Fruit fly (Drosophila melanogaster): ENCODE results near the gene CG31088.

The CG31088 gene

dm6 chr3R:15974235-15974634, 23.5 kb upstream of the CG31088 start (continued):
- TF ChIP-seq cato (GFP tag; optimal IDR thresholded peaks at IDR 0.05; ENCODE audit: borderline replicate concordance) (peak; percentile 72), crp (GFP tag; optimal IDR thresholded peaks at IDR 0.05) (peak in 1 of 2 experiments; percentile 21), NC2α (GFP tag; optimal IDR thresholded peaks at IDR 0.05) (peak; percentile 2), Sin3A (optimal IDR thresholded peaks at IDR 0.05) (no peak), CG17802 (tag; optimal IDR thresholded peaks at IDR 0.05) (peak; percentile 38), Drgx (GFP tag; IDR thresholded peaks at IDR 0.05) (no peak), ab (GFP tag; optimal IDR thresholded peaks at IDR 0.05) (peak; percentile 74), schlank (tag; optimal IDR thresholded peaks at IDR 0.05) (peak; percentile 45), CG14965 (GFP tag; optimal IDR thresholded peaks at IDR 0.05; ENCODE audit: borderline replicate concordance) (peak; percentile 11), HmgD (GFP tag; optimal IDR thresholded peaks at IDR 0.05) (no peak), HHEX (GFP tag; optimal IDR thresholded peaks at IDR 0.05) (peak; percentile 78), CG13624 (GFP tag; optimal IDR thresholded peaks at IDR 0.05) (peak; percentile 86), ham (GFP tag; IDR thresholded peaks at IDR 0.05) (no peak), lov (optimal IDR thresholded peaks at IDR 0.05) (no peak), lov (GFP tag; IDR thresholded peaks at IDR 0.05) (no peak), al (GFP tag; IDR thresholded peaks at IDR 0.05) (no peak), btn (GFP tag; optimal IDR thresholded peaks at IDR 0.05) (peak; percentile 75), Opbp (GFP tag; IDR thresholded peaks at IDR 0.05; ENCODE audit: partially characterized antibody) (no peak), phol (tag; optimal IDR thresholded peaks at IDR 0.05) (peak; percentile 87), CG2120 (GFP tag; optimal IDR thresholded peaks at IDR 0.05) (peak; percentile 83), CG7745 (tag; optimal IDR thresholded peaks at IDR 0.05) (no peak), CG14050 (GFP tag; IDR thresholded peaks at IDR 0.05) (no peak), CG3847 (GFP tag; IDR thresholded peaks at IDR 0.05) (no peak), fu2 (GFP tag; optimal IDR thresholded peaks at IDR 0.05) (peak; percentile 64), CG31224 (GFP tag; IDR thresholded peaks at IDR 0.05) (no peak), CG10209 (GFP tag; optimal IDR thresholded peaks at IDR 0.05) (peak; percentile 86), br (optimal IDR thresholded peaks at IDR 0.05) (no peak), grn (GFP tag; optimal IDR thresholded peaks at IDR 0.05) (no peak), CG11085 (GFP tag; IDR thresholded peaks at IDR 0.05) (no peak), so (GFP tag; IDR thresholded peaks at IDR 0.05) (no peak), jumu (GFP tag; optimal IDR thresholded peaks at IDR 0.05) (peak; percentile 74), D (optimal IDR thresholded peaks at IDR 0.05) (no peak), D (GFP tag; optimal IDR thresholded peaks at IDR 0.05) (peak; percentile 75), MTF-1 (GFP tag; optimal IDR thresholded peaks at IDR 0.05; ENCODE audit: borderline replicate concordance) (peak; percentile 4), CG7786 (GFP tag; optimal IDR thresholded peaks at IDR 0.05) (peak; percentile 79), Dek (tag; optimal IDR thresholded peaks at IDR 0.05) (peak; percentile 74), otp (GFP tag; IDR thresholded peaks at IDR 0.05) (no peak), Atf-2 (GFP tag; optimal IDR thresholded peaks at IDR 0.05) (peak; percentile 70), CG12219 (GFP tag; optimal IDR thresholded peaks at IDR 0.05) (peak; percentile 81), CG10462 (GFP tag; optimal IDR thresholded peaks at IDR 0.05) (peak; percentile 66), repo (GFP tag; optimal IDR thresholded peaks at IDR 0.05) (peak; percentile 82), stc (GFP tag; IDR thresholded peaks at IDR 0.05) (no peak), exex (tag; optimal IDR thresholded peaks at IDR 0.05) (peak; percentile 15), CG31365 (tag; optimal IDR thresholded peaks at IDR 0.05) (peak; percentile 56), CG6854 (GFP tag; optimal IDR thresholded peaks at IDR 0.05) (peak; percentile 66), CoRest (tag; optimal IDR thresholded peaks at IDR 0.05) (peak; percentile 89), H2.0 (GFP tag; IDR thresholded peaks at IDR 0.05) (no peak), NFAT (GFP tag; IDR thresholded peaks at IDR 0.05) (no peak), sna (GFP tag; IDR thresholded peaks at IDR 0.05; ENCODE audit: partially characterized antibody) (no peak), Ets97D (GFP tag; optimal IDR thresholded peaks at IDR 0.05) (peak; percentile 35), CG4820 (GFP tag; optimal IDR thresholded peaks at IDR 0.05) (peak; percentile 70), tx (GFP tag; optimal IDR thresholded peaks at IDR 0.05) (peak; percentile 78), Hr78 (GFP tag; optimal IDR thresholded peaks at IDR 0.05) (peak in 1 of 2 experiments; percentile 54)
